1 worm cellular context compared by ENCODE assay signal in the genomic region with DNA sequence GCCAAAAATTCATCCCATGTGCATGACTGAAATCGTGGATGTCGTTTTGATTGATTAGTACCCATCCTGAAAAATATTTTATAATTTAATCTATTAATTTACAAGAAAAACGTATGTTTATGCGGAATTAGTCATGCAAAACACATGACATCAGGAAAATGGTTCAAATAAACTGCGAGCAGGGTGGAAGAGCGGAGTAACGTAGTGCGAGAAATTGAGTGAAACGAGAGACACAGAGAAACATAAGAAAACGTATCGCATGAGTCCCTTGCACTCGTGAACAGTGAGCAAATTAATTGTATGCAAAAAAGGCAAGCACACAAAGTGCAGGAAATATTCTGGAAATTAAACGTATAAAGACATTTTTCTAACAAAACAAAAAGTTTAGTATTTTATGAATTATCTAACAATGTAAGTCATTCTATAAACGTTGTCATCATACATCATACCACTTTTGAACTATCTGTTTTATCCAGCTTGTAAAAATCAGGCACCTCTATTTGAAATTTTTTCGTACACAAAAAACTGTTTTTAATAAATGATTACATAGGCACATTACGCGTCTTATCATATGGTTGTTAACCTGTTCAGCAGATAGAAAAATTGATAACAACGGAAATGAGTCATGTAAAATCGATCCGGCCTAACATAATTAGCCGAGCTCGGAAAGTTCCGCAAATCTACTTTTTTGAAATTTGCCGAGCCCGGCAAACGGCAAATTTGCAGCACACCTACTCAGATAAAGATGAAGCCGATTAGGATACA.
TF ChIP-seq lines count a peak whose summit lies in the region.

A gene (minus strand): TSS at position 66 of the 765 bp plus-strand sequence.

TF ChIP-seq in whole organism, L1 larva, 84 proteins besides CTCF, POLR2A, EP300 and RAD21 (continued from another document):
- TF ChIP-seq mab-9 (GFP tag; IDR thresholded peaks at IDR 0.05; lab: Robert Waterston, UW) (no peak), snpc-4 (tag; optimal IDR thresholded peaks at IDR 0.05; lab: Kevin White, UChicago) (peak; percentile 5), nhr-71 (tag; optimal IDR thresholded peaks at IDR 0.05; lab: Kevin White, UChicago) (peak; percentile 76), egl-27 (tag; optimal IDR thresholded peaks at IDR 0.05; lab: Kevin White, UChicago) (no peak), dsc-1 (tag; optimal IDR thresholded peaks at IDR 0.05; lab: Kevin White, UChicago) (peak; percentile 63), lin-15B (tag; optimal IDR thresholded peaks at IDR 0.05; lab: Kevin White, UChicago) (peak; percentile 3), lsy-2 (tag; optimal IDR thresholded peaks at IDR 0.05; lab: Kevin White, UChicago) (peak; percentile 35 to 66), ceh-63 (GFP tag; optimal IDR thresholded peaks at IDR 0.05; lab: Kevin White, UChicago) (no peak), efl-3 (GFP tag; optimal IDR thresholded peaks at IDR 0.05; lab: Kevin White, UChicago) (no peak), nhr-76 (tag; optimal IDR thresholded peaks at IDR 0.05; lab: Kevin White, UChicago) (no peak), unc-30 (tag; optimal IDR thresholded peaks at IDR 0.05; lab: Kevin White, UChicago) (no peak), ceh-88 (GFP tag; IDR thresholded peaks at IDR 0.05; lab: Robert Waterston, UW) (no peak), lir-3 (tag; optimal IDR thresholded peaks at IDR 0.05; lab: Kevin White, UChicago; ENCODE audit: poor library complexity) (no peak), alr-1 (tag; optimal IDR thresholded peaks at IDR 0.05; lab: Kevin White, UChicago; ENCODE audit: borderline replicate concordance) (no peak), elt-2 (tag; optimal IDR thresholded peaks at IDR 0.05; lab: Kevin White, UChicago) (peak; percentile 30), grh-1 (GFP tag; IDR thresholded peaks at IDR 0.05; lab: Robert Waterston, UW) (no peak), ztf-4 (tag; optimal IDR thresholded peaks at IDR 0.05; lab: Kevin White, UChicago) (no peak), aha-1 (tag; optimal IDR thresholded peaks at IDR 0.05; lab: Kevin White, UChicago) (no peak), ama-1 (optimal IDR thresholded peaks at IDR 0.05; lab: Kevin White, UChicago) (no peak), nhr-237 (tag; optimal IDR thresholded peaks at IDR 0.05; lab: Kevin White, UChicago) (no peak), fkh-10 (GFP tag; optimal IDR thresholded peaks at IDR 0.05; lab: Kevin White, UChicago) (no peak), nhr-84 (tag; optimal IDR thresholded peaks at IDR 0.05; lab: Kevin White, UChicago) (no peak), nhr-77 (tag; optimal IDR thresholded peaks at IDR 0.05; lab: Kevin White, UChicago) (no peak), nhr-12 (tag; optimal IDR thresholded peaks at IDR 0.05; lab: Kevin White, UChicago) (no peak), pag-3 (tag; optimal IDR thresholded peaks at IDR 0.05; lab: Kevin White, UChicago; ENCODE audit: borderline replicate concordance, insufficient read depth) (no peak), fos-1 (tag; optimal IDR thresholded peaks at IDR 0.05; lab: Kevin White, UChicago) (peak; percentile 18), C04F5.9 (tag; optimal IDR thresholded peaks at IDR 0.05; lab: Kevin White, UChicago) (no peak), unc-62 (GFP tag; optimal IDR thresholded peaks at IDR 0.05; lab: Kevin White, UChicago) (no peak), skn-1 (tag; optimal IDR thresholded peaks at IDR 0.05; lab: Kevin White, UChicago) (peak; percentile 38)
